Worm (Caenorhabditis elegans) whole organism, young adult: ENCODE data around the gene tin-9.2.

Source experiments
- F49E8.2 ChIP-seq: sonication (generic microtip); optimal IDR thresholded peaks from 3 replicates; lab custom pipeline; 2017; ENCODE audit warnings: missing genetic modification characterization, mild to moderate bottlenecking, missing compliant biosample characterization, antibody characterized with exemption, moderate library complexity; ENCODE audit not compliant: insufficient read depth
- ama-1 ChIP-seq, 3 experiments: fragments of 150-350 bp in 1 of 3; sonication (generic microtip) in 2 of 3; optimal IDR thresholded peaks; 2 replicates each; lab custom pipeline; 2014 to 2018; ENCODE audit warnings: missing biosample characterization in 2 of 3, missing genetic modification characterization in 2 of 3, missing genetic modification reagents in 2 of 3
- hmg-1.2 ChIP-seq: fragments of 200-800 bp; sonication (Bioruptor generic); IDR thresholded peaks from 2 replicates; pipeline ENCODE4 v1.3.6; 2022; ENCODE audit warnings: missing genetic modification reagents, missing genetic modification characterization, missing compliant biosample characterization
- hrde-1 ChIP-seq: sonication (generic microtip); optimal IDR thresholded peaks from 2 replicates; lab custom pipeline; 2016; ENCODE audit warnings: missing genetic modification characterization, mild to moderate bottlenecking, missing compliant biosample characterization, moderate library complexity, missing genotype, missing genetic modification reagents, borderline replicate concordance
- lin-35 ChIP-seq, 3 experiments: fragments of 150-350 bp in 2 of 3; sonication (generic microtip) in 1 of 3; optimal IDR thresholded peaks; 2 replicates each; lab custom pipeline; 2014 to 2018; ENCODE audit warnings: missing biosample characterization in 3 of 3, missing genetic modification characterization in 3 of 3, missing genetic modification reagents in 3 of 3
- somi-1 ChIP-seq: fragments of 200-800 bp; sonication (Bioruptor generic); optimal IDR thresholded peaks from 2 replicates; lab custom pipeline; 2018; ENCODE audit warnings: mild to moderate bottlenecking, missing genetic modification characterization, missing compliant biosample characterization
- ztf-28 ChIP-seq: fragments of 200-800 bp; sonication (Bioruptor generic); IDR thresholded peaks from 2 replicates; pipeline ENCODE4 v1.3.6; 2022; ENCODE audit warnings: missing genetic modification reagents, missing genetic modification characterization, missing compliant biosample characterization

ce11 chrIV:13093677-13094076 is 5.1 kb upstream of the tin-9.2 start, which contains the start of the genes prcc-1 and C39E9.12:
- TF ChIP-seq ztf-28 (GFP tag; lab: Robert Waterston, UW): no peak
- no peak for TF ChIP-seq ama-1 (optimal IDR thresholded peaks at IDR 0.05; lab: Kevin White, UChicago)
- no peak for TF ChIP-seq ama-1 (GFP tag; optimal IDR thresholded peaks at IDR 0.05; lab: Kevin White, UChicago)
- peak in 2 of 3 experiments; percentile 1 to 86 for TF ChIP-seq lin-35 (GFP tag; optimal IDR thresholded peaks at IDR 0.05; lab: Kevin White, UChicago)
- TF ChIP-seq hmg-1.2 (GFP tag; lab: Robert Waterston, UW): peak; percentile 53; the same call in 1 of the 2 replicates
- TF ChIP-seq somi-1 (GFP tag; lab: Kevin White, UChicago): no peak
- peak; percentile 9 for TF ChIP-seq F49E8.2 (tag; lab: Kevin White, UChicago)
- no peak for TF ChIP-seq hrde-1 (tag; lab: Kevin White, UChicago)
